Fruit fly (Drosophila melanogaster) whole organism, wandering third instar larva: Measurements from ENCODE around the gene CG1354.

Source experiments
- Abd-B ChIP-seq: fragments of >200 bp; optimal IDR thresholded peaks from 2 replicates; lab custom pipeline; 2017; ENCODE audit warnings: missing biosample characterization, missing genetic modification characterization
- CG9705 ChIP-seq: fragments of 200-800 bp; sonication (Bioruptor generic); optimal IDR thresholded peaks from 2 replicates; lab custom pipeline; 2018; ENCODE audit warnings: missing biosample characterization, mild to moderate bottlenecking, missing genetic modification characterization
- CrebA ChIP-seq: fragments of 200-800 bp; sonication (Bioruptor generic); optimal IDR thresholded peaks from 2 replicates; lab custom pipeline; 2016; ENCODE audit warnings: missing biosample characterization, mild to moderate bottlenecking, missing genetic modification characterization, borderline replicate concordance
- Dif ChIP-seq: fragments of 200-275, 200-300 bp; sonication (Bioruptor generic); optimal IDR thresholded peaks from 2 replicates; lab custom pipeline; 2018; ENCODE audit warnings: missing biosample characterization, missing genetic modification characterization; ENCODE audit not compliant: partially characterized antibody
- GATAd ChIP-seq: sonication (Bioruptor generic); optimal IDR thresholded peaks from 2 replicates; lab custom pipeline; 2016; ENCODE audit warnings: missing biosample characterization, missing genetic modification characterization
- HLH106 ChIP-seq: fragments of 200-800 bp; optimal IDR thresholded peaks from 3 replicates; lab custom pipeline; 2019; ENCODE audit warnings: missing biosample characterization, mild to moderate bottlenecking, missing genetic modification characterization, moderate library complexity
- Hr83 ChIP-seq: fragments of 200-300 bp; sonication (Bioruptor generic); optimal IDR thresholded peaks from 2 replicates; lab custom pipeline; 2016; ENCODE audit warnings: missing biosample characterization, mild to moderate bottlenecking, missing genetic modification characterization, moderate library complexity; ENCODE audit not compliant: poor library complexity, severe bottlenecking
- Jra ChIP-seq: sonication (Bioruptor generic); optimal IDR thresholded peaks from 2 replicates; lab custom pipeline; 2016; ENCODE audit warnings: missing biosample characterization, missing genetic modification characterization
- Myc ChIP-seq: fragments of >200 bp; optimal IDR thresholded peaks from 2 replicates; lab custom pipeline; 2017
- N ChIP-seq: fragments of >200 bp; optimal IDR thresholded peaks from 2 replicates; lab custom pipeline; 2018; ENCODE audit warnings: missing biosample characterization, missing external identifiers, missing genetic modification characterization
- OdsH ChIP-seq: fragments of 200-800 bp; sonication (Bioruptor generic); optimal IDR thresholded peaks from 2 replicates; lab custom pipeline; 2016; ENCODE audit warnings: missing biosample characterization, mild to moderate bottlenecking, missing genetic modification characterization
- Rel ChIP-seq, 2 experiments: fragments of 200-800 bp; sonication (Bioruptor generic) in 1 of 2; optimal IDR thresholded peaks; 2 replicates in 1 of 2; 3 replicates in 1 of 2; lab custom pipeline; 2016 to 2019; ENCODE audit warnings: mild to moderate bottlenecking in 2 of 2, missing biosample characterization in 2 of 2, missing genetic modification characterization in 2 of 2, moderate library complexity in 1 of 2
- br ChIP-seq: fragments of 200-800 bp; sonication (Bioruptor generic); optimal IDR thresholded peaks from 2 replicates; lab custom pipeline; 2016; ENCODE audit warnings: missing biosample characterization, missing genetic modification characterization
- brk ChIP-seq: fragments of 200-800 bp; sonication (Bioruptor generic); optimal IDR thresholded peaks from 2 replicates; lab custom pipeline; 2016; ENCODE audit warnings: missing biosample characterization, mild to moderate bottlenecking, missing genetic modification characterization
- dl ChIP-seq, 2 experiments: fragments of 175-275, 200-275 bp in 1 of 2; fragments of 200-275 bp in 1 of 2; sonication (Bioruptor generic); optimal IDR thresholded peaks; lab custom pipeline; 2018; ENCODE audit warnings: mild to moderate bottlenecking in 2 of 2, missing biosample characterization in 2 of 2, missing genetic modification characterization in 2 of 2, moderate library complexity in 2 of 2; ENCODE audit not compliant: partially characterized antibody in 2 of 2, insufficient read depth in 1 of 2
- ey ChIP-seq: fragments of 200-800 bp; sonication (Bioruptor generic); optimal IDR thresholded peaks from 2 replicates; lab custom pipeline; 2016; ENCODE audit warnings: missing biosample characterization, missing genetic modification characterization
- foxo ChIP-seq, 2 experiments: fragments of 200-800 bp; sonication (Bioruptor generic); optimal IDR thresholded peaks; 2 replicates in 1 of 2; 3 replicates in 1 of 2; lab custom pipeline; 2016 to 2017; ENCODE audit warnings: missing biosample characterization in 2 of 2, missing genetic modification characterization in 2 of 2
- fru ChIP-seq: fragments of 200-800 bp; sonication (Bioruptor generic); optimal IDR thresholded peaks from 3 replicates; lab custom pipeline; 2016; ENCODE audit warnings: missing biosample characterization, mild to moderate bottlenecking, missing genetic modification characterization
- jim ChIP-seq: fragments of 175-275, 200-325 bp; sonication (Bioruptor generic); optimal IDR thresholded peaks from 2 replicates; lab custom pipeline; 2016; ENCODE audit warnings: missing biosample characterization, mild to moderate bottlenecking, missing genetic modification characterization
- lola ChIP-seq: fragments of >200 bp; optimal IDR thresholded peaks from 2 replicates; lab custom pipeline; 2017; ENCODE audit warnings: missing biosample characterization, missing genetic modification characterization
- pan ChIP-seq: fragments of >200 bp; optimal IDR thresholded peaks from 2 replicates; lab custom pipeline; 2017
- rgr ChIP-seq: fragments of 200-800 bp; sonication (Bioruptor generic); optimal IDR thresholded peaks from 3 replicates; lab custom pipeline; 2016; ENCODE audit warnings: missing biosample characterization, mild to moderate bottlenecking, missing genetic modification characterization
- sage ChIP-seq: fragments of 200-800 bp; sonication (Bioruptor generic); optimal IDR thresholded peaks from 2 replicates; lab custom pipeline; 2016; ENCODE audit warnings: missing biosample characterization, mild to moderate bottlenecking, missing genetic modification characterization
- sv ChIP-seq: fragments of 200-800 bp; sonication (Bioruptor generic); optimal IDR thresholded peaks from 3 replicates; lab custom pipeline; 2016; ENCODE audit warnings: missing biosample characterization, missing genetic modification characterization
- tai ChIP-seq: sonication (Bioruptor generic); optimal IDR thresholded peaks from 2 replicates; lab custom pipeline; 2016; ENCODE audit warnings: missing biosample characterization, missing genetic modification characterization
- usp ChIP-seq: fragments of >200 bp; optimal IDR thresholded peaks from 2 replicates; lab custom pipeline; 2017; ENCODE audit warnings: missing biosample characterization, missing genetic modification characterization

The CG1354 gene

dm6 chrX:9812579-9812978, 34.0 kb downstream of the CG1354 start:
- no peak for TF ChIP-seq sv (GFP tag; lab: Kevin White, UChicago)
- TF ChIP-seq brk (GFP tag; lab: Kevin White, UChicago) = no peak
- TF ChIP-seq sage = no peak
- TF ChIP-seq ey (GFP tag; lab: Kevin White, UChicago) = no peak
- no peak for TF ChIP-seq CG9705 (GFP tag; lab: Kevin White, UChicago)
- no peak for TF ChIP-seq Myc (lab: Kevin White, UChicago)
- TF ChIP-seq GATAd = no peak
- TF ChIP-seq Hr83 (GFP tag; lab: Kevin White, UChicago) = no peak
- no peak for TF ChIP-seq Abd-B
- no peak for TF ChIP-seq OdsH
- no peak for TF ChIP-seq CrebA (GFP tag; lab: Kevin White, UChicago)
- TF ChIP-seq Rel (GFP tag; optimal IDR thresholded peaks at IDR 0.05; lab: Kevin White, UChicago) = no peak
- no peak for TF ChIP-seq Rel (tag; optimal IDR thresholded peaks at IDR 0.05; lab: Kevin White, UChicago)
- TF ChIP-seq lola (GFP tag; lab: Kevin White, UChicago) = no peak
- no peak for TF ChIP-seq HLH106 (tag; lab: Kevin White, UChicago)
- TF ChIP-seq jim (GFP tag; lab: Kevin White, UChicago) = no peak
- no peak for TF ChIP-seq foxo (GFP tag; optimal IDR thresholded peaks at IDR 0.05; lab: Kevin White, UChicago)
- TF ChIP-seq Dif (GFP tag; lab: Kevin White, UChicago) = no peak

- no peak for TF ChIP-seq brk (GFP tag; lab: Kevin White, UChicago)
- TF ChIP-seq N = no peak
- no peak for TF ChIP-seq HLH106 (tag; lab: Kevin White, UChicago)
- no peak for TF ChIP-seq GATAd
- no peak for TF ChIP-seq lola (GFP tag; lab: Kevin White, UChicago)
- TF ChIP-seq pan = no peak
- TF ChIP-seq br (GFP tag; lab: Kevin White, UChicago) = no peak
- TF ChIP-seq CG9705 (GFP tag; lab: Kevin White, UChicago) = no peak
- TF ChIP-seq dl (GFP tag; optimal IDR thresholded peaks at IDR 0.05; lab: Kevin White, UChicago; ENCODE audit: insufficient read depth in 1 of 2, partially characterized antibody in 2 of 2) = no peak
- no peak for TF ChIP-seq Hr83 (GFP tag; lab: Kevin White, UChicago)
- no peak for TF ChIP-seq tai
- no peak for TF ChIP-seq Jra (GFP tag; lab: Kevin White, UChicago)
- TF ChIP-seq usp (GFP tag; lab: Kevin White, UChicago) = no peak
- TF ChIP-seq rgr (GFP tag; lab: Kevin White, UChicago) = no peak
- no peak for TF ChIP-seq jim (GFP tag; lab: Kevin White, UChicago)
Observed at dm6 chrX:9816063-9816462, 37.5 kb downstream of the CG1354 start.

dm6 chrX:9829896-9830295, 51.4 kb downstream of the CG1354 start:
- TF ChIP-seq fru (GFP tag; lab: Kevin White, UChicago) = peak; percentile 6
- peak in 1 of 2 experiments; percentile 5 for TF ChIP-seq foxo (GFP tag; optimal IDR thresholded peaks at IDR 0.05; lab: Kevin White, UChicago)
- no peak for TF ChIP-seq usp (GFP tag; lab: Kevin White, UChicago)
- no peak for TF ChIP-seq CG9705 (GFP tag; lab: Kevin White, UChicago)
- TF ChIP-seq, all 38 proteins: peak for 2
